Worm (Caenorhabditis elegans) whole organism, L1 larva: ENCODE data around the gene slc-36.5.

Source experiments
- fos-1 ChIP-seq: fragments of 150-350 bp; optimal IDR thresholded peaks from 2 replicates; lab custom pipeline; 2014; ENCODE audit warnings: missing biosample characterization, missing genetic modification characterization
- pqm-1 ChIP-seq: sonication (generic microtip); optimal IDR thresholded peaks from 3 replicates; lab custom pipeline; 2017; ENCODE audit warnings: missing biosample characterization, missing genetic modification characterization
- unc-62 ChIP-seq: fragments of 150-350 bp; optimal IDR thresholded peaks from 2 replicates; lab custom pipeline; 2014; ENCODE audit warnings: missing biosample characterization, missing genetic modification reagents, missing genetic modification characterization
- zag-1 ChIP-seq: fragments of 150-350 bp; optimal IDR thresholded peaks from 2 replicates; lab custom pipeline; 2014; ENCODE audit warnings: missing biosample characterization, missing genetic modification characterization
- ztf-11 ChIP-seq, 2 experiments: sonication (generic microtip); optimal IDR thresholded peaks; 2 replicates each; lab custom pipeline; 2016 to 2017; ENCODE audit warnings: missing genetic modification characterization in 2 of 2, missing biosample characterization in 1 of 2, missing compliant biosample characterization in 1 of 2
- ztf-4 ChIP-seq: fragments of 150-350 bp; optimal IDR thresholded peaks from 2 replicates; lab custom pipeline; 2014; ENCODE audit warnings: missing biosample characterization, missing genetic modification characterization

DNA sequence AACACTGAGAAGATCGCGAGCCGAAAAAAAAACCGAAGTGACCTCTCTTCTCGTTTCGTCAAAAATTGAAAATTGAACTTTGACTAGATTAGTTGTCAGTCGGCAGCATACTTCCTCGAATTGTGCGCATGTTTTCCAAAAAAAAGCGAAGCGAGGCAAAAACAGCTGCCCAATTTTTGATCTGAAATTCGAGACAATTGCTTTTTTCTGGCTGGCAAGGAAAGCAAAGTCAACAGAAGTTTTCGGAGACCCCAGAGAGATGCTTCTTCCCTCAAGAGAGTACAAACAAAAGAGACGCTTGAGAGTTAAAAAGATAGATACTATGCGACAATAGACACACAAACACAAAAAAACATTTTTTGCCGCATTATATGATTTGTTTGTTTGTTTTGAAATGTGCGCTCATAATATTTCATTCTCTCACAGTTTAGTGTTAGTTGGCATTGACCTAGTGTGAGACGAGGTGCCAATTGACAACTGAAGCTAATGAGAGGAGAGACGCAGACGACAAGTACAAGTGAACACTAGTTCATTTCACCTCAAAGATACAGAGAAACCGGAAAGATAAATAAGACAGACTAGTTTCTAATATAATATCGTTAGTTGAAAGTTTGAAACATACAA lies 40.8 kb downstream of the slc-36.5 start:
- no peak for TF ChIP-seq fos-1 (tag; lab: Kevin White, UChicago)
- TF ChIP-seq ztf-4 (tag; lab: Kevin White, UChicago), result no peak
- no peak for TF ChIP-seq zag-1
- TF ChIP-seq pqm-1, result no peak
- no peak for TF ChIP-seq unc-62 (GFP tag; lab: Kevin White, UChicago)
- no peak for TF ChIP-seq ztf-11 (tag; optimal IDR thresholded peaks at IDR 0.05; lab: Kevin White, UChicago)
